Fruit fly (Drosophila melanogaster) whole organism, embryonic: ENCODE measurements around the gene grsm.

Experiments
- CG10267 ChIP-seq: fragments of 200-800 bp; sonication (Bioruptor generic); optimal IDR thresholded peaks from 2 replicates; lab custom pipeline; 2018; ENCODE audit warnings: missing biosample characterization, mild to moderate bottlenecking, missing genetic modification characterization, moderate library complexity
- CG10565 ChIP-seq: fragments of 200-800 bp; sonication (Bioruptor generic); optimal IDR thresholded peaks from 3 replicates; lab custom pipeline; 2016; ENCODE audit warnings: missing biosample characterization, mild to moderate bottlenecking, missing genetic modification characterization
- CG10979 ChIP-seq: fragments of 200-800 bp; sonication (Bioruptor generic); optimal IDR thresholded peaks from 2 replicates; lab custom pipeline; 2018; ENCODE audit warnings: missing biosample characterization, mild to moderate bottlenecking, missing genetic modification characterization, moderate library complexity
- CG13123 ChIP-seq: fragments of 200-800 bp; sonication (Bioruptor generic); optimal IDR thresholded peaks from 2 replicates; lab custom pipeline; 2016; ENCODE audit warnings: missing biosample characterization, missing genetic modification characterization
- CG13287 ChIP-seq: fragments of 200-800 bp; sonication (Bioruptor generic); IDR thresholded peaks from 2 replicates; pipeline ENCODE4 v1.3.6; 2022; ENCODE audit warnings: missing biosample characterization, missing genetic modification characterization; ENCODE audit not compliant: partially characterized antibody
- CG14014 ChIP-seq: fragments of 200-800 bp; sonication (Bioruptor generic); IDR thresholded peaks from 2 replicates; pipeline ENCODE4 v1.3.6; 2022; ENCODE audit warnings: missing biosample characterization, missing genetic modification characterization
- CG15696 ChIP-seq: fragments of 200-800 bp; sonication (Bioruptor generic); optimal IDR thresholded peaks from 2 replicates; lab custom pipeline; 2019; ENCODE audit warnings: missing biosample characterization, mild to moderate bottlenecking, missing genetic modification characterization, moderate library complexity
- CG17186 ChIP-seq: fragments of 200-800 bp; sonication (Bioruptor generic); optimal IDR thresholded peaks from 3 replicates; lab custom pipeline; 2017; ENCODE audit warnings: missing biosample characterization, missing genetic modification reagents, missing genetic modification characterization
- CG17328 ChIP-seq: fragments of 200-800 bp; sonication (Bioruptor generic); IDR thresholded peaks from 2 replicates; pipeline ENCODE4 v1.3.6; 2022; ENCODE audit warnings: missing biosample characterization, missing genetic modification characterization
- CG17385 ChIP-seq: fragments of 200-800 bp; sonication (Bioruptor generic); optimal IDR thresholded peaks from 3 replicates; lab custom pipeline; 2018; ENCODE audit warnings: missing biosample characterization, mild to moderate bottlenecking, missing genetic modification characterization
- CG3065 ChIP-seq: fragments of 200-800 bp; sonication (Bioruptor generic); optimal IDR thresholded peaks from 2 replicates; lab custom pipeline; 2016; ENCODE audit warnings: missing biosample characterization, missing genetic modification characterization
- CG31388 ChIP-seq: fragments of 200-800 bp; sonication (Bioruptor generic); optimal IDR thresholded peaks from 2 replicates; lab custom pipeline; 2016; ENCODE audit warnings: missing biosample characterization, missing genetic modification characterization
- CG4404 ChIP-seq: fragments of 200-800 bp; sonication (Bioruptor generic); IDR thresholded peaks from 2 replicates; pipeline ENCODE4 v1.3.6; 2022; ENCODE audit warnings: missing biosample characterization, missing genetic modification characterization
- CG4730 ChIP-seq: fragments of 200-800 bp; sonication (Bioruptor generic); IDR thresholded peaks from 2 replicates; pipeline ENCODE4 v1.3.6; 2022; ENCODE audit warnings: missing biosample characterization, missing genetic modification characterization
- CG5245 ChIP-seq: fragments of 200-800 bp; sonication (Bioruptor generic); optimal IDR thresholded peaks from 3 replicates; lab custom pipeline; 2016; ENCODE audit warnings: missing biosample characterization, missing genetic modification characterization
- CG6854 ChIP-seq: fragments of 200-800 bp; sonication (Bioruptor generic); optimal IDR thresholded peaks from 3 replicates; lab custom pipeline; 2017; ENCODE audit warnings: missing biosample characterization, mild to moderate bottlenecking, missing genetic modification characterization
- CG7963 ChIP-seq: fragments of 200-800 bp; sonication (Bioruptor generic); IDR thresholded peaks from 3 replicates; pipeline ENCODE4 v1.3.6; 2022; ENCODE audit warnings: missing biosample characterization, missing genetic modification characterization; ENCODE audit not compliant: partially characterized antibody
- CG8281 ChIP-seq: fragments of 200-800 bp; sonication (Bioruptor generic); optimal IDR thresholded peaks from 2 replicates; lab custom pipeline; 2018; ENCODE audit warnings: missing biosample characterization, mild to moderate bottlenecking, missing genetic modification characterization, moderate library complexity
- HLH54F ChIP-seq: fragments of 200-800 bp; sonication (Bioruptor generic); optimal IDR thresholded peaks from 3 replicates; lab custom pipeline; 2016; ENCODE audit warnings: missing biosample characterization, missing genetic modification characterization
- Hmr ChIP-seq: fragments of 200-800 bp; sonication (Bioruptor generic); optimal IDR thresholded peaks from 3 replicates; lab custom pipeline; 2017; ENCODE audit warnings: mild to moderate bottlenecking, missing biosample characterization, missing genetic modification reagents, missing genetic modification characterization
- Mes4 ChIP-seq: fragments of 200-800 bp; sonication (Bioruptor generic); optimal IDR thresholded peaks from 2 replicates; lab custom pipeline; 2016; ENCODE audit warnings: missing biosample characterization, missing genetic modification characterization
- Nf-YA ChIP-seq: fragments of 200-800 bp; sonication (Bioruptor generic); IDR thresholded peaks from 2 replicates; pipeline ENCODE4 v1.3.6; 2022; ENCODE audit warnings: missing biosample characterization, missing genetic modification characterization
- Oaz ChIP-seq: fragments of 200-800 bp; sonication (Bioruptor generic); IDR thresholded peaks from 2 replicates; pipeline ENCODE4 v1.3.6; 2022; ENCODE audit warnings: missing biosample characterization, missing genetic modification characterization
- Poxn ChIP-seq: fragments of 200-800 bp; sonication (Bioruptor generic); IDR thresholded peaks from 2 replicates; pipeline ENCODE4 v1.3.6; 2022; ENCODE audit warnings: missing biosample characterization, missing genetic modification characterization
- Rfx ChIP-seq: fragments of 200-800 bp; sonication (Bioruptor generic); IDR thresholded peaks from 2 replicates; pipeline ENCODE4 v1.3.6; 2022; ENCODE audit warnings: missing biosample characterization, missing genetic modification characterization
- Rx ChIP-seq: fragments of 200-800 bp; sonication (Bioruptor generic); IDR thresholded peaks from 2 replicates; pipeline ENCODE4 v1.3.6; 2022; ENCODE audit warnings: missing biosample characterization, missing genetic modification characterization
- Spps ChIP-seq: fragments of 200-800 bp; sonication (Bioruptor generic); optimal IDR thresholded peaks from 2 replicates; lab custom pipeline; 2018; ENCODE audit warnings: missing biosample characterization, mild to moderate bottlenecking, missing genetic modification characterization
- Xbp1 ChIP-seq: fragments of 200-800 bp; sonication (Bioruptor generic); optimal IDR thresholded peaks from 3 replicates; lab custom pipeline; 2016; ENCODE audit warnings: missing biosample characterization, mild to moderate bottlenecking, missing genetic modification characterization
- ara ChIP-seq: fragments of 200-800 bp; sonication (Bioruptor generic); IDR thresholded peaks from 2 replicates; pipeline ENCODE4 v1.3.6; 2022; ENCODE audit warnings: missing biosample characterization, missing genetic modification characterization
- bigmax ChIP-seq: fragments of 200-800 bp; sonication (Bioruptor generic); optimal IDR thresholded peaks from 2 replicates; lab custom pipeline; 2018; ENCODE audit warnings: missing biosample characterization, mild to moderate bottlenecking, missing genetic modification characterization
- cad ChIP-seq: fragments of >200 bp; optimal IDR thresholded peaks from 2 replicates; lab custom pipeline; 2017; ENCODE audit warnings: missing biosample characterization, missing genetic modification characterization
- dati ChIP-seq: fragments of 200-800 bp; sonication (Bioruptor generic); IDR thresholded peaks from 2 replicates; pipeline ENCODE4 v1.3.6; 2022; ENCODE audit warnings: missing biosample characterization, missing genetic modification characterization
- dimm ChIP-seq: fragments of 200-800 bp; sonication (Bioruptor generic); IDR thresholded peaks from 2 replicates; pipeline ENCODE4 v1.3.6; 2022; ENCODE audit warnings: missing biosample characterization, missing genetic modification characterization
- exex ChIP-seq: fragments of 200-800 bp; sonication (Bioruptor generic); optimal IDR thresholded peaks from 4 replicates; lab custom pipeline; 2018; ENCODE audit warnings: missing biosample characterization, mild to moderate bottlenecking, missing genetic modification characterization, moderate library complexity
- fd3F ChIP-seq: fragments of 200-800 bp; sonication (Bioruptor generic); optimal IDR thresholded peaks from 2 replicates; lab custom pipeline; 2018; ENCODE audit warnings: missing biosample characterization, mild to moderate bottlenecking, missing genetic modification characterization, moderate library complexity
- hbn ChIP-seq: fragments of 200-800 bp; sonication (Bioruptor generic); IDR thresholded peaks from 2 replicates; pipeline ENCODE4 v1.3.6; 2022; ENCODE audit warnings: missing biosample characterization, missing genetic modification characterization; ENCODE audit not compliant: partially characterized antibody
- ind ChIP-seq: fragments of 200-800 bp; sonication (Bioruptor generic); optimal IDR thresholded peaks from 3 replicates; lab custom pipeline; 2016; ENCODE audit warnings: missing biosample characterization, missing genetic modification characterization
- lab ChIP-seq: fragments of 200-800 bp; sonication (Bioruptor generic); optimal IDR thresholded peaks from 3 replicates; lab custom pipeline; 2017; ENCODE audit warnings: missing biosample characterization, missing genetic modification characterization, mild to moderate bottlenecking, moderate library complexity, missing genetic modification reagents
- maf-S ChIP-seq: fragments of 200-800 bp; sonication (Bioruptor generic); optimal IDR thresholded peaks from 2 replicates; lab custom pipeline; 2016; ENCODE audit warnings: missing biosample characterization, missing genetic modification characterization
- oc ChIP-seq: fragments of 200-800 bp; sonication (Bioruptor generic); optimal IDR thresholded peaks from 2 replicates; lab custom pipeline; 2018; ENCODE audit warnings: missing biosample characterization, mild to moderate bottlenecking, missing genetic modification characterization, moderate library complexity
- pan ChIP-seq, 4 experiments: fragments of >200 bp in 3 of 4; fragments of 200-800 bp in 1 of 4; sonication (Bioruptor generic) in 1 of 4; optimal IDR thresholded peaks in 3 of 4; IDR thresholded peaks in 1 of 4; 2 replicates each; pipeline versions ENCODE4 v1.3.6 to Lab custom; 2017 to 2022; ENCODE audit warnings: missing biosample characterization in 2 of 4, missing genetic modification characterization in 2 of 4, mixed read lengths in 1 of 4
- rib ChIP-seq: fragments of 200-800 bp; sonication (Bioruptor generic); IDR thresholded peaks from 2 replicates; pipeline ENCODE4 v1.3.6; 2022; ENCODE audit warnings: missing biosample characterization, missing genetic modification characterization
- shn ChIP-seq: fragments of 200-800 bp; sonication (Bioruptor generic); optimal IDR thresholded peaks from 3 replicates; lab custom pipeline; 2016; ENCODE audit warnings: missing biosample characterization, missing genetic modification characterization
- slbo ChIP-seq: fragments of 200-800 bp; sonication (Bioruptor generic); IDR thresholded peaks from 2 replicates; pipeline ENCODE4 v1.3.6; 2022; ENCODE audit warnings: missing biosample characterization, missing genetic modification characterization
- trh ChIP-seq: fragments of 200-800 bp; sonication (Bioruptor generic); optimal IDR thresholded peaks from 2 replicates; lab custom pipeline; 2016; ENCODE audit warnings: missing biosample characterization, missing genetic modification characterization
- tup ChIP-seq: fragments of 200-800 bp; sonication (Bioruptor generic); optimal IDR thresholded peaks from 2 replicates; lab custom pipeline; 2016; ENCODE audit warnings: missing biosample characterization, mild to moderate bottlenecking, missing genetic modification characterization, moderate library complexity
- tx ChIP-seq: fragments of 200-800 bp; sonication (Bioruptor generic); optimal IDR thresholded peaks from 2 replicates; lab custom pipeline; 2016; ENCODE audit warnings: missing biosample characterization, missing genetic modification characterization
- usp ChIP-seq: fragments of >200 bp; optimal IDR thresholded peaks from 2 replicates; lab custom pipeline; 2017; ENCODE audit warnings: missing biosample characterization, missing genetic modification characterization
- z ChIP-seq: fragments of 200-800 bp; sonication (Bioruptor generic); IDR thresholded peaks from 3 replicates; pipeline ENCODE4 v1.3.6; 2022; ENCODE audit warnings: missing biosample characterization, missing genetic modification characterization
- zfh2 ChIP-seq: fragments of 200-800 bp; sonication (Bioruptor generic); optimal IDR thresholded peaks from 2 replicates; lab custom pipeline; 2016; ENCODE audit warnings: missing biosample characterization, missing genetic modification characterization

The grsm gene

dm6 chr3R:12977371-12978050 lies 10.0 kb upstream of the grsm start, which contains the start of the genes CG7381 and CG7091:
Gene CG7381, minus strand, starts transcription at chr3R:12977471.
Gene CG7091, plus strand, starts transcription at chr3R:12978000.
- TF ChIP-seq zfh2 (GFP tag; lab: Kevin White, UChicago), result no peak
- TF ChIP-seq pan (optimal IDR thresholded peaks at IDR 0.05; lab: Kevin White, UChicago), result no peak
- TF ChIP-seq pan (GFP tag; optimal IDR thresholded peaks at IDR 0.05 in 1 of 2, IDR thresholded peaks at IDR 0.05 in 1 of 2), result no peak
- TF ChIP-seq CG4730, result no peak
- no peak for TF ChIP-seq Xbp1 (GFP tag; lab: Kevin White, UChicago)
- TF ChIP-seq tx, result no peak
- TF ChIP-seq CG17328 (GFP tag; lab: Robert Waterston, UW), result no peak
- no peak for TF ChIP-seq cad
- no peak for TF ChIP-seq shn (GFP tag; lab: Kevin White, UChicago)
- TF ChIP-seq fd3F (GFP tag; lab: Kevin White, UChicago), result no peak
- TF ChIP-seq bigmax (GFP tag; lab: Kevin White, UChicago), result no peak
- no peak for TF ChIP-seq CG10565 (GFP tag; lab: Kevin White, UChicago)
- no peak for TF ChIP-seq Mes4 (GFP tag; lab: Kevin White, UChicago)
- TF ChIP-seq ind (GFP tag; lab: Kevin White, UChicago), result no peak
- no peak for TF ChIP-seq Rfx
- no peak for TF ChIP-seq ara
- TF ChIP-seq hbn (GFP tag; lab: Robert Waterston, UW), result no peak
- TF ChIP-seq Nf-YA (GFP tag; lab: Robert Waterston, UW), result no peak
- TF ChIP-seq CG17186 (GFP tag; lab: Kevin White, UChicago), result no peak
- no peak for TF ChIP-seq Poxn (GFP tag; lab: Robert Waterston, UW)
- no peak for TF ChIP-seq CG13287

- no peak for TF ChIP-seq CG13123 (GFP tag; lab: Kevin White, UChicago)
- no peak for TF ChIP-seq dati (GFP tag; lab: Robert Waterston, UW)
- no peak for TF ChIP-seq dimm (GFP tag; lab: Robert Waterston, UW)
- TF ChIP-seq rib, result no peak
- TF ChIP-seq CG3065 (GFP tag; lab: Kevin White, UChicago), result no peak
- no peak for TF ChIP-seq Spps (tag; lab: Kevin White, UChicago)
- TF ChIP-seq Hmr, result no peak
- TF ChIP-seq usp (GFP tag; lab: Kevin White, UChicago), result no peak
- no peak for TF ChIP-seq tup (GFP tag; lab: Kevin White, UChicago)
- no peak for TF ChIP-seq CG31388 (GFP tag; lab: Kevin White, UChicago)
- no peak for TF ChIP-seq Rx (GFP tag; lab: Robert Waterston, UW)
- TF ChIP-seq CG14014 (GFP tag; lab: Robert Waterston, UW), result no peak
- TF ChIP-seq slbo (GFP tag; lab: Robert Waterston, UW), result no peak
- no peak for TF ChIP-seq Oaz
- TF ChIP-seq trh (GFP tag; lab: Kevin White, UChicago), result no peak
- TF ChIP-seq CG5245 (GFP tag; lab: Kevin White, UChicago), result no peak
- no peak for TF ChIP-seq exex
- TF ChIP-seq HLH54F (GFP tag; lab: Kevin White, UChicago), result no peak
- no peak for TF ChIP-seq CG8281 (tag; lab: Kevin White, UChicago)
- TF ChIP-seq, all 482 proteins: peak for 0
These were observed 7.7 kb upstream of the grsm start for dm6 chr3R:12975223-12975622.

dm6 chr3R:12974447-12974846 lies 6.9 kb upstream of the grsm start:
- peak; percentile 12 for TF ChIP-seq CG10979 (tag; lab: Kevin White, UChicago)
- no peak for TF ChIP-seq z (GFP tag; lab: Robert Waterston, UW)
- TF ChIP-seq CG15696, result no peak
- no peak for TF ChIP-seq CG4404 (GFP tag; lab: Robert Waterston, UW)
- no peak for TF ChIP-seq CG17385 (GFP tag; lab: Kevin White, UChicago)
- no peak for TF ChIP-seq CG6854 (GFP tag; lab: Kevin White, UChicago)
- TF ChIP-seq maf-S (GFP tag; lab: Kevin White, UChicago), result no peak
- peak; percentile 7 for TF ChIP-seq CG10267
- no peak for TF ChIP-seq CG7963 (GFP tag; lab: Robert Waterston, UW)
- TF ChIP-seq Hmr, result peak; percentile 24
- no peak for TF ChIP-seq oc (tag; lab: Kevin White, UChicago)
- peak; percentile 39 for TF ChIP-seq lab (GFP tag; lab: Kevin White, UChicago)
